Fruit fly (Drosophila melanogaster) whole organism, embryonic: Measurements from ENCODE around the gene PIG-L.

Experiments used
- Abd-B ChIP-seq: fragments of 200-800 bp; sonication (Bioruptor generic); optimal IDR thresholded peaks from 2 replicates; lab custom pipeline; 2018; ENCODE audit warnings: missing biosample characterization, mild to moderate bottlenecking, missing genetic modification characterization, moderate library complexity
- Blimp-1 ChIP-seq: fragments of 200-800 bp; sonication (Bioruptor generic); optimal IDR thresholded peaks from 3 replicates; lab custom pipeline; 2018; ENCODE audit warnings: missing biosample characterization, missing genetic modification characterization, mild to moderate bottlenecking, moderate library complexity, missing genetic modification reagents
- CG10267 ChIP-seq: fragments of 200-800 bp; sonication (Bioruptor generic); optimal IDR thresholded peaks from 2 replicates; lab custom pipeline; 2018; ENCODE audit warnings: missing biosample characterization, mild to moderate bottlenecking, missing genetic modification characterization, moderate library complexity
- CG12104 ChIP-seq: fragments of 200-800 bp; sonication (Bioruptor generic); optimal IDR thresholded peaks from 3 replicates; lab custom pipeline; 2016; ENCODE audit warnings: missing biosample characterization, missing genetic modification characterization
- CG14050 ChIP-seq: fragments of 200-800 bp; sonication (Bioruptor generic); IDR thresholded peaks from 3 replicates; pipeline ENCODE4 v1.3.6; 2022; ENCODE audit warnings: missing biosample characterization, missing genetic modification characterization
- CG14860 ChIP-seq: fragments of 200-800 bp; sonication (Bioruptor generic); IDR thresholded peaks from 3 replicates; pipeline ENCODE4 v1.3.6; 2022; ENCODE audit warnings: missing biosample characterization, missing genetic modification characterization; ENCODE audit not compliant: partially characterized antibody
- CG15011 ChIP-seq: fragments of 200-800 bp; sonication (Bioruptor generic); optimal IDR thresholded peaks from 3 replicates; lab custom pipeline; 2018; ENCODE audit warnings: missing biosample characterization, mild to moderate bottlenecking, missing genetic modification characterization
- CG16813 ChIP-seq: fragments of 200-800 bp; sonication (Bioruptor generic); IDR thresholded peaks from 3 replicates; pipeline ENCODE4 v1.3.6; 2022; ENCODE audit warnings: missing biosample characterization, missing genetic modification characterization; ENCODE audit not compliant: partially characterized antibody
- CG17802 ChIP-seq: fragments of 200-800 bp; sonication (Bioruptor generic); optimal IDR thresholded peaks from 2 replicates; lab custom pipeline; 2018; ENCODE audit warnings: missing biosample characterization, mild to moderate bottlenecking, missing genetic modification characterization, moderate library complexity
- CG32532 ChIP-seq: fragments of 200-800 bp; sonication (Bioruptor generic); IDR thresholded peaks from 2 replicates; pipeline ENCODE4 v1.3.6; 2022; ENCODE audit warnings: missing biosample characterization, missing genetic modification characterization
- CG33213 ChIP-seq: fragments of 200-800 bp; sonication (Bioruptor generic); optimal IDR thresholded peaks from 3 replicates; lab custom pipeline; 2016; ENCODE audit warnings: missing biosample characterization, missing genetic modification characterization
- CG34224 ChIP-seq: fragments of 200-800 bp; sonication (Bioruptor generic); IDR thresholded peaks from 3 replicates; pipeline ENCODE4 v1.3.6; 2022; ENCODE audit warnings: missing biosample characterization, missing genetic modification characterization; ENCODE audit not compliant: partially characterized antibody
- CG4282 ChIP-seq: fragments of 200-800 bp; sonication (Bioruptor generic); optimal IDR thresholded peaks from 2 replicates; lab custom pipeline; 2016; ENCODE audit warnings: missing biosample characterization, missing genetic modification characterization
- CG4328 ChIP-seq: fragments of 200-800 bp; sonication (Bioruptor generic); optimal IDR thresholded peaks from 3 replicates; lab custom pipeline; 2017; ENCODE audit warnings: missing biosample characterization, missing genetic modification reagents, missing genetic modification characterization
- CG8281 ChIP-seq: fragments of 200-800 bp; sonication (Bioruptor generic); optimal IDR thresholded peaks from 2 replicates; lab custom pipeline; 2018; ENCODE audit warnings: missing biosample characterization, mild to moderate bottlenecking, missing genetic modification characterization, moderate library complexity
- CG8290 ChIP-seq, 3 experiments: fragments of 200-800 bp; sonication (Bioruptor generic); optimal IDR thresholded peaks; 2 replicates each; lab custom pipeline; 2016 to 2019; ENCODE audit warnings: missing biosample characterization in 3 of 3, missing genetic modification characterization in 3 of 3, mild to moderate bottlenecking in 2 of 3, moderate library complexity in 1 of 3
- CG8944 ChIP-seq: fragments of 200-800 bp; sonication (Bioruptor generic); optimal IDR thresholded peaks from 3 replicates; lab custom pipeline; 2016; ENCODE audit warnings: missing biosample characterization, missing genetic modification characterization
- CG9727 ChIP-seq: fragments of 200-800 bp; sonication (Bioruptor generic); optimal IDR thresholded peaks from 3 replicates; lab custom pipeline; 2017; ENCODE audit warnings: missing biosample characterization, mild to moderate bottlenecking, missing genetic modification characterization
- CTCF ChIP-seq: fragments of 200-800 bp; sonication (Bioruptor generic); optimal IDR thresholded peaks from 2 replicates; lab custom pipeline; 2017; ENCODE audit warnings: missing biosample characterization, mild to moderate bottlenecking, missing genetic modification characterization, moderate library complexity
- Chrac-16 ChIP-seq: fragments of 200-800 bp; sonication (Bioruptor generic); optimal IDR thresholded peaks from 3 replicates; lab custom pipeline; 2016; ENCODE audit warnings: missing biosample characterization, missing genetic modification characterization
- Dip2 ChIP-seq: fragments of 200-800 bp; sonication (Bioruptor generic); IDR thresholded peaks from 2 replicates; pipeline ENCODE4 v1.3.6; 2022; ENCODE audit warnings: missing biosample characterization, missing genetic modification characterization
- E2f2 ChIP-seq: fragments of 200-800 bp; sonication (Bioruptor generic); IDR thresholded peaks from 2 replicates; pipeline ENCODE4 v1.3.6; 2022; ENCODE audit warnings: missing biosample characterization, missing genetic modification characterization
- ERR ChIP-seq: fragments of 200-800 bp; sonication (Bioruptor generic); optimal IDR thresholded peaks from 2 replicates; lab custom pipeline; 2016; ENCODE audit warnings: missing biosample characterization, missing genetic modification characterization
- Ets65A ChIP-seq: fragments of 200-800 bp; sonication (Bioruptor generic); peaks from one replicate; lab custom pipeline; 2016; ENCODE audit warnings: missing biosample characterization, missing genetic modification characterization
- Hmx ChIP-seq: fragments of 200-800 bp; sonication (Bioruptor generic); optimal IDR thresholded peaks from 2 replicates; lab custom pipeline; 2016; ENCODE audit warnings: missing biosample characterization, missing genetic modification characterization
- Max ChIP-seq: fragments of 200-800 bp; sonication (Bioruptor generic); optimal IDR thresholded peaks from 2 replicates; lab custom pipeline; 2016; ENCODE audit warnings: missing biosample characterization, mild to moderate bottlenecking, missing genetic modification characterization
- Med ChIP-seq: fragments of 200-800 bp; sonication (Bioruptor generic); peaks from one replicate; lab custom pipeline; 2016; ENCODE audit warnings: missing biosample characterization, missing genetic modification characterization, mild to moderate bottlenecking, inconsistent platforms, moderate library complexity
- NfI ChIP-seq: fragments of 200-800 bp; sonication (Bioruptor generic); optimal IDR thresholded peaks from 3 replicates; lab custom pipeline; 2018; ENCODE audit warnings: missing biosample characterization, mild to moderate bottlenecking, missing genetic modification characterization, moderate library complexity
- Ptx1 ChIP-seq: fragments of 200-800 bp; sonication (Bioruptor generic); IDR thresholded peaks from 2 replicates; pipeline ENCODE4 v1.3.6; 2022; ENCODE audit warnings: missing biosample characterization, missing genetic modification characterization
- Rfx ChIP-seq: fragments of 200-800 bp; sonication (Bioruptor generic); IDR thresholded peaks from 2 replicates; pipeline ENCODE4 v1.3.6; 2022; ENCODE audit warnings: missing biosample characterization, missing genetic modification characterization
- Scr ChIP-seq: fragments of 200-800 bp; sonication (Bioruptor generic); IDR thresholded peaks from 2 replicates; pipeline ENCODE4 v1.3.6; 2022; ENCODE audit warnings: missing biosample characterization, missing genetic modification characterization; ENCODE audit not compliant: partially characterized antibody
- TFAM ChIP-seq: fragments of 200-800 bp; sonication (Bioruptor generic); optimal IDR thresholded peaks from 2 replicates; lab custom pipeline; 2017; ENCODE audit warnings: missing biosample characterization, missing genetic modification characterization, inconsistent platforms
- amos ChIP-seq: fragments of 200-800 bp; sonication (Bioruptor generic); IDR thresholded peaks from 2 replicates; pipeline ENCODE4 v1.3.6; 2022; ENCODE audit warnings: missing biosample characterization, missing genetic modification characterization; ENCODE audit not compliant: partially characterized antibody
- az2 ChIP-seq: fragments of 200-800 bp; sonication (Bioruptor generic); optimal IDR thresholded peaks from 3 replicates; lab custom pipeline; 2016; ENCODE audit warnings: missing biosample characterization, missing genetic modification characterization
- bbx ChIP-seq: fragments of 200-800 bp; sonication (Bioruptor generic); IDR thresholded peaks from 2 replicates; pipeline ENCODE4 v1.3.6; 2022; ENCODE audit warnings: missing biosample characterization, missing genetic modification characterization; ENCODE audit not compliant: partially characterized antibody
- crol ChIP-seq: fragments of 200-800 bp; sonication (Bioruptor generic); IDR thresholded peaks from 2 replicates; pipeline ENCODE4 v1.3.6; 2022; ENCODE audit warnings: missing biosample characterization, missing genetic modification characterization
- dimm ChIP-seq: fragments of 200-800 bp; sonication (Bioruptor generic); IDR thresholded peaks from 2 replicates; pipeline ENCODE4 v1.3.6; 2022; ENCODE audit warnings: missing biosample characterization, missing genetic modification characterization
- emc ChIP-seq: fragments of 200-800 bp; sonication (Bioruptor generic); optimal IDR thresholded peaks from 2 replicates; lab custom pipeline; 2016; ENCODE audit warnings: missing biosample characterization, missing genetic modification characterization
- gt ChIP-seq: fragments of 200-800 bp; sonication (Bioruptor generic); IDR thresholded peaks from 2 replicates; pipeline ENCODE4 v1.3.6; 2022; ENCODE audit warnings: missing biosample characterization, missing genetic modification characterization
- ham ChIP-seq: fragments of 200-800 bp; sonication (Bioruptor generic); IDR thresholded peaks from 2 replicates; pipeline ENCODE4 v1.3.6; 2022; ENCODE audit warnings: missing biosample characterization, missing genetic modification characterization
- jing ChIP-seq: fragments of 200-800 bp; sonication (Bioruptor generic); optimal IDR thresholded peaks from 2 replicates; lab custom pipeline; 2018; ENCODE audit warnings: missing biosample characterization, mild to moderate bottlenecking, missing genetic modification characterization
- kay ChIP-seq: fragments of 200-800 bp; sonication (Bioruptor generic); optimal IDR thresholded peaks from 2 replicates; lab custom pipeline; 2016; ENCODE audit warnings: missing biosample characterization, missing genetic modification characterization
- knrl ChIP-seq: fragments of 200-800 bp; sonication (Bioruptor generic); IDR thresholded peaks from 3 replicates; pipeline ENCODE4 v1.3.6; 2022; ENCODE audit warnings: missing biosample characterization, missing genetic modification characterization; ENCODE audit not compliant: partially characterized antibody
- oc ChIP-seq: fragments of 200-800 bp; sonication (Bioruptor generic); optimal IDR thresholded peaks from 2 replicates; lab custom pipeline; 2018; ENCODE audit warnings: missing biosample characterization, mild to moderate bottlenecking, missing genetic modification characterization, moderate library complexity
- pita ChIP-seq: fragments of 200-800 bp; sonication (Bioruptor generic); optimal IDR thresholded peaks from 2 replicates; lab custom pipeline; 2017; ENCODE audit warnings: missing biosample characterization, mild to moderate bottlenecking, missing genetic modification characterization
- pnt ChIP-seq: fragments of 200-800 bp; sonication (Bioruptor generic); optimal IDR thresholded peaks from 3 replicates; lab custom pipeline; 2016; ENCODE audit warnings: missing biosample characterization, missing genetic modification characterization
- sna ChIP-seq: fragments of 200-800 bp; sonication (Bioruptor generic); IDR thresholded peaks from 2 replicates; pipeline ENCODE4 v1.3.6; 2022; ENCODE audit warnings: missing biosample characterization, missing genetic modification characterization; ENCODE audit not compliant: partially characterized antibody
- stwl ChIP-seq: fragments of 200-800 bp; sonication (Bioruptor generic); optimal IDR thresholded peaks from 3 replicates; lab custom pipeline; 2018; ENCODE audit warnings: missing biosample characterization, mild to moderate bottlenecking, missing genetic modification characterization, moderate library complexity
- tll ChIP-seq, 2 experiments: fragments of 200-800 bp in 1 of 2; fragments of >200 bp in 1 of 2; sonication (Bioruptor generic) in 1 of 2; optimal IDR thresholded peaks; 2 replicates each; lab custom pipeline; 2017 to 2019; ENCODE audit warnings: missing biosample characterization in 2 of 2, missing genetic modification characterization in 2 of 2, mild to moderate bottlenecking in 1 of 2, moderate library complexity in 1 of 2
- trem ChIP-seq: fragments of 200-800 bp; optimal IDR thresholded peaks from 3 replicates; lab custom pipeline; 2019; ENCODE audit warnings: missing biosample characterization, mild to moderate bottlenecking, missing genetic modification characterization, moderate library complexity
- z ChIP-seq: fragments of 200-800 bp; sonication (Bioruptor generic); IDR thresholded peaks from 3 replicates; pipeline ENCODE4 v1.3.6; 2022; ENCODE audit warnings: missing biosample characterization, missing genetic modification characterization

Gene PIG-L

dm6 chr3R:20058960-20059359, 37.8 kb upstream of the PIG-L start (continued):
- TF ChIP-seq tll (GFP tag; optimal IDR thresholded peaks at IDR 0.05; lab: Kevin White, UChicago) (no peak), CG34224 (GFP tag; lab: Robert Waterston, UW) (no peak), az2 (no peak), Blimp-1 (GFP tag; lab: Kevin White, UChicago) (no peak), CG16813 (peak; percentile 35; the same call in 2 of the 3 replicates), E2f2 (no peak; the same call in 1 of the 2 replicates), kay (GFP tag; lab: Kevin White, UChicago) (no peak), dimm (GFP tag; lab: Robert Waterston, UW) (no peak), crol (GFP tag; lab: Robert Waterston, UW) (no peak), CG8281 (no peak), Scr (GFP tag; lab: Robert Waterston, UW) (no peak), gt (GFP tag; lab: Robert Waterston, UW) (no peak), z (GFP tag; lab: Robert Waterston, UW) (no peak), TFAM (GFP tag; lab: Kevin White, UChicago) (no peak), CG10267 (tag; lab: Kevin White, UChicago) (no peak), Dip2 (GFP tag; lab: Robert Waterston, UW) (peak; percentile 89), CG12104 (GFP tag; lab: Kevin White, UChicago) (no peak), amos (GFP tag; lab: Robert Waterston, UW) (peak; percentile 65), knrl (GFP tag; lab: Robert Waterston, UW) (peak; percentile 53; the same call in 2 of the 3 replicates), Chrac-16 (GFP tag; lab: Kevin White, UChicago) (no peak), pnt (no peak), CG15011 (GFP tag; lab: Kevin White, UChicago) (no peak), sna (GFP tag; lab: Robert Waterston, UW) (no peak), stwl (peak; percentile 47), emc (GFP tag; lab: Kevin White, UChicago) (no peak), CG4328 (GFP tag; lab: Kevin White, UChicago) (no peak), Hmx (GFP tag; lab: Kevin White, UChicago) (no peak), CG32532 (GFP tag; lab: Robert Waterston, UW) (no peak), Ptx1 (0 out of 2 replicates have a peak, but pooled peaks have one; percentile 16), CG8944 (GFP tag; lab: Kevin White, UChicago) (no peak), Rfx (GFP tag; lab: Robert Waterston, UW) (peak; percentile 38; the same call in 1 of the 2 replicates), CG14860 (GFP tag; lab: Robert Waterston, UW) (peak; percentile 15; the same call in 1 of the 3 replicates), pita (GFP tag; lab: Kevin White, UChicago) (peak; percentile 30), CG4282 (no peak), bbx (GFP tag; lab: Robert Waterston, UW) (0 out of 2 replicates have a peak, but pooled peaks have one; percentile 27), ERR (GFP tag; lab: Kevin White, UChicago) (no peak), Abd-B (GFP tag; lab: Kevin White, UChicago) (peak; percentile 39), ham (GFP tag; lab: Robert Waterston, UW) (no peak), Max (GFP tag; lab: Kevin White, UChicago) (no peak), CTCF (GFP tag; lab: Kevin White, UChicago) (peak; percentile 94), jing (no peak), CG8290 (GFP tag; optimal IDR thresholded peaks at IDR 0.05; lab: Kevin White, UChicago) (no peak), CG8290 (tag; optimal IDR thresholded peaks at IDR 0.05; lab: Kevin White, UChicago) (no peak), CG9727 (GFP tag; lab: Kevin White, UChicago) (no peak), CG33213 (GFP tag; lab: Kevin White, UChicago) (no peak), CG14050 (GFP tag; lab: Robert Waterston, UW) (no peak), oc (tag; lab: Kevin White, UChicago) (no peak), Ets65A (GFP tag; lab: Kevin White, UChicago) (peak; percentile 67), NfI (GFP tag; lab: Kevin White, UChicago) (no peak), Med (peak; percentile 68), trem (tag; lab: Kevin White, UChicago) (no peak), CG17802 (tag; lab: Kevin White, UChicago) (no peak)
